Worm (Caenorhabditis elegans) whole organism, L4 larva: Measurements from ENCODE around the gene F43H9.4.

Experiments
- D1046.2 ChIP-seq: fragments of 200-800 bp; sonication (Bioruptor generic); IDR thresholded peaks from 2 replicates; pipeline ENCODE4 v1.3.6; 2022; ENCODE audit warnings: missing genetic modification characterization, missing compliant biosample characterization
- F26F4.8 ChIP-seq: fragments of 200-800 bp; sonication (Bioruptor generic); conservative IDR thresholded peaks from 2 replicates; pipeline ENCODE4 v1.3.6; 2022; ENCODE audit warnings: missing genetic modification characterization, missing compliant biosample characterization
- F44E2.7 ChIP-seq: fragments of 200-800 bp; sonication (Bioruptor generic); IDR thresholded peaks from 2 replicates; pipeline ENCODE4 v2.1.2; 2022; ENCODE audit warnings: missing genetic modification characterization, missing compliant biosample characterization
- R02D3.7 ChIP-seq: fragments of 150-350 bp; sonication (generic microtip); optimal IDR thresholded peaks from 3 replicates; lab custom pipeline; 2014; ENCODE audit warnings: missing biosample characterization, missing genetic modification characterization
- Y5F2A.4 ChIP-seq: fragments of 200-800 bp; sonication (Bioruptor generic); optimal IDR thresholded peaks from 2 replicates; lab custom pipeline; 2018; ENCODE audit warnings: mild to moderate bottlenecking, missing genetic modification characterization, missing compliant biosample characterization
- Y75B8A.6 ChIP-seq: fragments of 200-800 bp; sonication (Bioruptor generic); IDR thresholded peaks from 2 replicates; pipeline ENCODE4 v1.3.6; 2022; ENCODE audit warnings: missing genetic modification reagents, missing genetic modification characterization, missing compliant biosample characterization
- ZK546.5 ChIP-seq, 2 experiments: sonication (generic microtip); optimal IDR thresholded peaks; 2 replicates each; lab custom pipeline; 2017; ENCODE audit warnings: missing biosample characterization in 2 of 2, missing genetic modification characterization in 2 of 2
- aha-1 ChIP-seq: fragments of 150-350 bp; peaks from one replicate; lab custom pipeline; 2014; ENCODE audit warnings: missing biosample characterization, missing genetic modification characterization
- aly-2 ChIP-seq: sonication (generic microtip); optimal IDR thresholded peaks from 2 replicates; lab custom pipeline; 2018; ENCODE audit warnings: missing biosample characterization, missing genetic modification characterization
- arid-1 ChIP-seq: fragments of 200-800 bp; sonication (Bioruptor generic); conservative IDR thresholded peaks from 2 replicates; pipeline ENCODE4 v1.3.6; 2022; ENCODE audit warnings: missing genetic modification reagents, missing genetic modification characterization, missing compliant biosample characterization
- attf-4 ChIP-seq: sonication (generic microtip); optimal IDR thresholded peaks from 3 replicates; lab custom pipeline; 2017; ENCODE audit warnings: missing biosample characterization, missing genetic modification characterization
- ceh-32 ChIP-seq: sonication (generic microtip); optimal IDR thresholded peaks from 2 replicates; lab custom pipeline; 2016; ENCODE audit warnings: mild to moderate bottlenecking, missing genetic modification characterization, missing compliant biosample characterization; ENCODE audit not compliant: poor library complexity
- ceh-62 ChIP-seq: sonication (generic microtip); optimal IDR thresholded peaks from 2 replicates; lab custom pipeline; 2017; ENCODE audit warnings: missing biosample characterization, missing genetic modification characterization
- ceh-82 ChIP-seq: sonication (generic microtip); optimal IDR thresholded peaks from 2 replicates; lab custom pipeline; 2017; ENCODE audit warnings: missing biosample characterization, missing genetic modification characterization
- ces-1 ChIP-seq: fragments of 150-350 bp; sonication (generic microtip); optimal IDR thresholded peaks from 4 replicates; lab custom pipeline; 2014; ENCODE audit warnings: missing biosample characterization, missing genetic modification reagents, missing genetic modification characterization
- cey-2 ChIP-seq: sonication (generic microtip); optimal IDR thresholded peaks from 3 replicates; lab custom pipeline; 2017; ENCODE audit warnings: missing genetic modification characterization, mild to moderate bottlenecking, missing compliant biosample characterization, antibody characterized with exemption, borderline replicate concordance; ENCODE audit not compliant: insufficient read depth
- ctbp-1 ChIP-seq: fragments of 200-800 bp; sonication (Bioruptor generic); IDR thresholded peaks from 2 replicates; pipeline ENCODE4 v1.3.6; 2022; ENCODE audit warnings: missing genetic modification reagents, missing genetic modification characterization, missing compliant biosample characterization
- daf-12 ChIP-seq: fragments of 150-350 bp; optimal IDR thresholded peaks from 2 replicates; lab custom pipeline; 2014; ENCODE audit warnings: missing biosample characterization, missing genetic modification reagents, missing genetic modification characterization
- daf-16 ChIP-seq, 3 experiments: sonication (generic microtip); optimal IDR thresholded peaks; 2 replicates each; lab custom pipeline; 2016 to 2017; ENCODE audit warnings: missing genetic modification characterization in 3 of 3, missing genetic modification reagents in 3 of 3, mild to moderate bottlenecking in 2 of 3, missing compliant biosample characterization in 2 of 3, missing biosample characterization in 1 of 3, moderate library complexity in 1 of 3
- daf-19 ChIP-seq: fragments of 200-800 bp; sonication (Bioruptor generic); conservative IDR thresholded peaks from 2 replicates; pipeline ENCODE4 v1.3.6; 2022; ENCODE audit warnings: missing genetic modification characterization, missing compliant biosample characterization
- dmd-8 ChIP-seq: fragments of 200-800 bp; sonication (Bioruptor generic); IDR thresholded peaks from 2 replicates; pipeline ENCODE4 v1.3.6; 2022; ENCODE audit warnings: missing genetic modification characterization, missing compliant biosample characterization
- duxl-1 ChIP-seq: sonication (generic microtip); optimal IDR thresholded peaks from 2 replicates; lab custom pipeline; 2016; ENCODE audit warnings: mild to moderate bottlenecking, missing genetic modification characterization, moderate library complexity, missing compliant biosample characterization; ENCODE audit not compliant: poor library complexity
- dve-1 ChIP-seq: sonication (generic microtip); optimal IDR thresholded peaks from 2 replicates; lab custom pipeline; 2017; ENCODE audit warnings: antibody characterized with exemption, mild to moderate bottlenecking, missing genetic modification characterization, missing compliant biosample characterization; ENCODE audit not compliant: insufficient read depth
- lin-29 ChIP-seq: fragments of 200-800 bp; sonication (Bioruptor generic); IDR thresholded peaks from 2 replicates; pipeline ENCODE4 v1.3.6; 2022; ENCODE audit warnings: missing genetic modification reagents, missing genetic modification characterization, missing compliant biosample characterization
- lir-3 ChIP-seq: sonication (generic microtip); optimal IDR thresholded peaks from 2 replicates; lab custom pipeline; 2016; ENCODE audit warnings: mild to moderate bottlenecking, missing genetic modification characterization, missing compliant biosample characterization
- madf-5 ChIP-seq, 2 experiments: fragments of 200-800 bp; sonication (Bioruptor generic); IDR thresholded peaks; 2 replicates each; pipeline ENCODE4 v1.3.6; 2022; ENCODE audit warnings: missing compliant biosample characterization in 2 of 2, missing genetic modification characterization in 2 of 2
- mdt-29 ChIP-seq: fragments of 200-800 bp; sonication (Bioruptor generic); IDR thresholded peaks from 2 replicates; pipeline ENCODE4 v1.3.6; 2022; ENCODE audit warnings: missing genetic modification reagents, missing genetic modification characterization, missing compliant biosample characterization
- mes-2 ChIP-seq: sonication (generic microtip); optimal IDR thresholded peaks from 2 replicates; lab custom pipeline; 2016; ENCODE audit warnings: missing genotype, mild to moderate bottlenecking, missing genetic modification characterization, missing compliant biosample characterization; ENCODE audit not compliant: poor library complexity, severe bottlenecking
- mxl-2 ChIP-seq: fragments of 200-800 bp; sonication (Bioruptor generic); conservative IDR thresholded peaks from 2 replicates; pipeline ENCODE4 v1.3.6; 2022; ENCODE audit warnings: missing genetic modification reagents, missing genetic modification characterization, missing compliant biosample characterization
- mxl-3 ChIP-seq: fragments of 200-800 bp; sonication (Bioruptor generic); optimal IDR thresholded peaks from 2 replicates; lab custom pipeline; 2018; ENCODE audit warnings: mild to moderate bottlenecking, missing genetic modification characterization, missing compliant biosample characterization
- nhr-102 ChIP-seq: sonication (generic microtip); optimal IDR thresholded peaks from 2 replicates; lab custom pipeline; 2016; ENCODE audit warnings: mild to moderate bottlenecking, missing genetic modification characterization, moderate library complexity, missing compliant biosample characterization
- nhr-11 ChIP-seq: fragments of 150-350 bp; optimal IDR thresholded peaks from 2 replicates; lab custom pipeline; 2014; ENCODE audit warnings: missing biosample characterization, missing genetic modification characterization
- nhr-28 ChIP-seq: fragments of 150-350 bp; optimal IDR thresholded peaks from 2 replicates; lab custom pipeline; 2014; ENCODE audit warnings: missing biosample characterization, missing genetic modification characterization
- nhr-41 ChIP-seq: fragments of 200-800 bp; sonication (Bioruptor generic); IDR thresholded peaks from 2 replicates; pipeline ENCODE4 v1.3.6; 2022; ENCODE audit warnings: missing genetic modification reagents, missing genetic modification characterization, missing compliant biosample characterization
- nhr-42 ChIP-seq: fragments of 200-800 bp; sonication (Bioruptor generic); IDR thresholded peaks from 2 replicates; pipeline ENCODE4 v1.3.6; 2022; ENCODE audit warnings: missing genetic modification characterization, missing compliant biosample characterization
- nhr-48 ChIP-seq: sonication (generic microtip); optimal IDR thresholded peaks from 2 replicates; lab custom pipeline; 2016; ENCODE audit warnings: mild to moderate bottlenecking, missing genetic modification characterization, missing compliant biosample characterization
- nhr-6 ChIP-seq: fragments of 150-350 bp; optimal IDR thresholded peaks from 2 replicates; lab custom pipeline; 2014; ENCODE audit warnings: missing biosample characterization, missing genetic modification characterization
- pha-4 ChIP-seq, 2 experiments: fragments of 150-350 bp in 1 of 2; fragments of 200-800 bp in 1 of 2; sonication (Bioruptor generic) in 1 of 2; IDR thresholded peaks in 1 of 2; optimal IDR thresholded peaks in 1 of 2; 2 replicates each; pipeline versions ENCODE4 v1.3.6 to Lab custom; 2014 to 2022; ENCODE audit warnings: missing genetic modification characterization in 2 of 2, missing genetic modification reagents in 2 of 2, missing biosample characterization in 1 of 2, missing compliant biosample characterization in 1 of 2
- rbr-2 ChIP-seq: sonication (generic microtip); optimal IDR thresholded peaks from 2 replicates; lab custom pipeline; 2016; ENCODE audit warnings: missing genotype, missing genetic modification characterization, missing compliant biosample characterization
- saeg-2 ChIP-seq: fragments of 200-800 bp; sonication (Bioruptor generic); IDR thresholded peaks from 2 replicates; pipeline ENCODE4 v1.3.6; 2022; ENCODE audit warnings: missing genetic modification reagents, missing genetic modification characterization, missing compliant biosample characterization
- sdz-12 ChIP-seq: fragments of 200-800 bp; sonication (Bioruptor generic); optimal IDR thresholded peaks from 2 replicates; lab custom pipeline; 2018; ENCODE audit warnings: mild to moderate bottlenecking, missing genetic modification characterization, missing compliant biosample characterization
- skn-1 ChIP-seq: fragments of 150-350 bp; optimal IDR thresholded peaks from 2 replicates; lab custom pipeline; 2014; ENCODE audit warnings: missing biosample characterization, missing genetic modification characterization
- snpc-1.2 ChIP-seq: fragments of 200-800 bp; sonication (Bioruptor generic); IDR thresholded peaks from 2 replicates; pipeline ENCODE4 v1.3.6; 2022; ENCODE audit warnings: missing genetic modification reagents, missing genetic modification characterization, missing compliant biosample characterization
- tag-97 ChIP-seq: fragments of 200-800 bp; sonication (Bioruptor generic); IDR thresholded peaks from 2 replicates; pipeline ENCODE4 v1.3.6; 2022; ENCODE audit warnings: missing genetic modification characterization, missing compliant biosample characterization
- unc-39 ChIP-seq: sonication (generic microtip); optimal IDR thresholded peaks from 2 replicates; lab custom pipeline; 2017; ENCODE audit warnings: missing biosample characterization, missing genetic modification characterization
- unc-62 ChIP-seq, 3 experiments: fragments of 150-350 bp in 1 of 3; sonication (generic microtip); optimal IDR thresholded peaks in 2 of 3; peaks in 1 of 3; 1 replicate in 1 of 3; 2 replicates in 2 of 3; lab custom pipeline; 2014 to 2017; ENCODE audit warnings: missing biosample characterization in 3 of 3, missing genetic modification characterization in 3 of 3, missing genetic modification reagents in 3 of 3, missing genotype in 1 of 3
- vab-7 ChIP-seq: fragments of 200-800 bp; sonication (Bioruptor generic); IDR thresholded peaks from 2 replicates; pipeline ENCODE4 v1.3.6; 2022; ENCODE audit warnings: missing genetic modification reagents, missing genetic modification characterization, missing compliant biosample characterization
- zip-11 ChIP-seq: fragments of 200-800 bp; sonication (Bioruptor generic); IDR thresholded peaks from 2 replicates; pipeline ENCODE4 v1.3.6; 2022; ENCODE audit warnings: missing genetic modification characterization, missing compliant biosample characterization
- zip-2 ChIP-seq: fragments of 150-350 bp; optimal IDR thresholded peaks from 2 replicates; lab custom pipeline; 2014; ENCODE audit warnings: missing biosample characterization, missing genetic modification characterization

Gene F43H9.4

DNA sequence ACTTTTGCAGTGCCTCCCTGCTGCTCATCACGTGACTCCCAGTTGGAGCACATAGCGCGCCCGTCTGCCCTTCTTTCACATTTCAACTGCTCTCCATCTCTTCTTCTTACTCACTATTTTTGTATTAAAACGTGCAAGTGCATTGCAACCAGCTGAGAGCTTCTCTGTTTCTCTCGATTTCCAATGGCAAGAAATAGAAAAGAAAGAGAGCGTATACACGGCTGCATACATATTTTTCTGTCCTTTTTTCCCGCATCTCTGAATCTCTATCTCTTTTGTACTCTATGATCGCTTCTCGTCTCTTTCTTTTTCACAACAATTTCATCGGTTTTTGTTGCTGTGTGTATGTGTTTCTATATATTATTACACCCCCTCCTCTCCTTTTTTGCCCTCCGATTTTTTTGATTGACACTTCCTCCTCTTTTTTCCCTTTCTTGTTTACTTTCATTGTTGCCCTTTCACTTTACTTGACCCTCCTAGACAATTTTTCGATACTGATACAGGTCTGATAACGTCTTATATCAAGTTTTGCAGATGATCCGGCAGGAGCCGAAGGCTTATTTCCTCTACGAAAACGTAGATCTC lies 25.5 kb upstream of the F43H9.4 start, which contains the start of gene Y97E10AR.1 (continued):
- no peak for TF ChIP-seq rbr-2 (tag; lab: Kevin White, UChicago)
- TF ChIP-seq mdt-29 (GFP tag; lab: Robert Waterston, UW) = no peak
- TF ChIP-seq attf-4 (tag; lab: Kevin White, UChicago) = no peak
- TF ChIP-seq F44E2.7 (GFP tag; lab: Robert Waterston, UW) = no peak
- no peak for TF ChIP-seq F26F4.8
- TF ChIP-seq nhr-11 (tag; lab: Kevin White, UChicago) = peak; percentile 58
- peak; percentile 9; the same call in 1 of the 2 replicates for TF ChIP-seq nhr-41 (GFP tag; lab: Robert Waterston, UW)
- no peak for TF ChIP-seq Y5F2A.4 (GFP tag; lab: Kevin White, UChicago)
- TF ChIP-seq daf-12 (tag; lab: Kevin White, UChicago) = no peak
- TF ChIP-seq ZK546.5 (tag; optimal IDR thresholded peaks at IDR 0.05; lab: Kevin White, UChicago) = no peak
- peak in 1 of 2 experiments; percentile 99 for TF ChIP-seq unc-62 (GFP tag; optimal IDR thresholded peaks at IDR 0.05 in 1 of 2; lab: Kevin White, UChicago)
- peak; percentile 37 for TF ChIP-seq unc-62 (tag; optimal IDR thresholded peaks at IDR 0.05; lab: Kevin White, UChicago)
- no peak for TF ChIP-seq daf-19 (GFP tag; lab: Robert Waterston, UW)
- no peak for TF ChIP-seq lin-29 (GFP tag; lab: Robert Waterston, UW)
- peak; percentile 75 for TF ChIP-seq mxl-3 (GFP tag; lab: Kevin White, UChicago)
- no peak for TF ChIP-seq zip-2 (tag; lab: Kevin White, UChicago)
- TF ChIP-seq madf-5 (GFP tag; IDR thresholded peaks at IDR 0.05; lab: Robert Waterston, UW) = no peak
- TF ChIP-seq vab-7 (GFP tag; lab: Robert Waterston, UW) = no peak
- TF ChIP-seq ctbp-1 (GFP tag; lab: Robert Waterston, UW) = peak; percentile 83
- TF ChIP-seq pha-4 (GFP tag; IDR thresholded peaks at IDR 0.05; lab: Robert Waterston, UW) = peak; percentile 56; the same call in 1 of the 2 replicates
- TF ChIP-seq pha-4 (tag; optimal IDR thresholded peaks at IDR 0.05; lab: Kevin White, UChicago) = peak; percentile 39
- TF ChIP-seq snpc-1.2 (GFP tag; lab: Robert Waterston, UW) = no peak
- peak; percentile 85 for TF ChIP-seq nhr-28
- 0 out of 2 replicates have a peak, but pooled peaks have one; percentile 15 for TF ChIP-seq saeg-2 (GFP tag; lab: Robert Waterston, UW)
- no peak for TF ChIP-seq nhr-6 (tag; lab: Kevin White, UChicago)
- TF ChIP-seq zip-11 (GFP tag; lab: Robert Waterston, UW) = no peak
- peak; percentile 73 for TF ChIP-seq dve-1 (tag; lab: Kevin White, UChicago)
- TF ChIP-seq nhr-48 = peak; percentile 86
- TF ChIP-seq arid-1 (GFP tag; lab: Robert Waterston, UW) = no peak
- TF ChIP-seq nhr-102 (tag; lab: Kevin White, UChicago) = no peak
- no peak for TF ChIP-seq ceh-82 (tag; lab: Kevin White, UChicago)
- TF ChIP-seq D1046.2 (GFP tag; lab: Robert Waterston, UW) = no peak
- no peak for TF ChIP-seq cey-2 (tag; lab: Kevin White, UChicago)
- no peak for TF ChIP-seq lir-3 (tag; lab: Kevin White, UChicago)
- TF ChIP-seq aha-1 (tag; lab: Kevin White, UChicago) = peak; percentile 99
- TF ChIP-seq ceh-32 (tag; lab: Kevin White, UChicago) = no peak
- TF ChIP-seq nhr-42 (GFP tag; lab: Robert Waterston, UW) = no peak
- TF ChIP-seq skn-1 (tag; lab: Kevin White, UChicago) = no peak
- no peak for TF ChIP-seq dmd-8 (GFP tag; lab: Robert Waterston, UW)
- TF ChIP-seq Y75B8A.6 (GFP tag; lab: Robert Waterston, UW) = no peak
- no peak for TF ChIP-seq aly-2 (tag; lab: Kevin White, UChicago)
- no peak for TF ChIP-seq ces-1 (GFP tag; lab: Kevin White, UChicago)
- 0 out of 2 replicates have a peak, but pooled peaks have one; percentile 42 for TF ChIP-seq mxl-2 (GFP tag; lab: Robert Waterston, UW)
- TF ChIP-seq unc-39 (tag; lab: Kevin White, UChicago) = no peak
- TF ChIP-seq daf-16 (GFP tag; optimal IDR thresholded peaks at IDR 0.05; lab: Kevin White, UChicago) = peak in 1 of 2 experiments; percentile 75
- peak; percentile 87 for TF ChIP-seq daf-16 (tag; optimal IDR thresholded peaks at IDR 0.05; lab: Kevin White, UChicago)
- no peak for TF ChIP-seq tag-97 (GFP tag; lab: Robert Waterston, UW)
- no peak for TF ChIP-seq R02D3.7 (tag; lab: Kevin White, UChicago)
- no peak for TF ChIP-seq sdz-12 (GFP tag; lab: Kevin White, UChicago)
- no peak for TF ChIP-seq ceh-62 (tag; lab: Kevin White, UChicago)
- no peak for TF ChIP-seq duxl-1 (tag; lab: Kevin White, UChicago)
- TF ChIP-seq mes-2 (tag; lab: Kevin White, UChicago) = peak; percentile 42
